Worm (Caenorhabditis elegans): ENCODE data around the gene F52E1.3.

DNA sequence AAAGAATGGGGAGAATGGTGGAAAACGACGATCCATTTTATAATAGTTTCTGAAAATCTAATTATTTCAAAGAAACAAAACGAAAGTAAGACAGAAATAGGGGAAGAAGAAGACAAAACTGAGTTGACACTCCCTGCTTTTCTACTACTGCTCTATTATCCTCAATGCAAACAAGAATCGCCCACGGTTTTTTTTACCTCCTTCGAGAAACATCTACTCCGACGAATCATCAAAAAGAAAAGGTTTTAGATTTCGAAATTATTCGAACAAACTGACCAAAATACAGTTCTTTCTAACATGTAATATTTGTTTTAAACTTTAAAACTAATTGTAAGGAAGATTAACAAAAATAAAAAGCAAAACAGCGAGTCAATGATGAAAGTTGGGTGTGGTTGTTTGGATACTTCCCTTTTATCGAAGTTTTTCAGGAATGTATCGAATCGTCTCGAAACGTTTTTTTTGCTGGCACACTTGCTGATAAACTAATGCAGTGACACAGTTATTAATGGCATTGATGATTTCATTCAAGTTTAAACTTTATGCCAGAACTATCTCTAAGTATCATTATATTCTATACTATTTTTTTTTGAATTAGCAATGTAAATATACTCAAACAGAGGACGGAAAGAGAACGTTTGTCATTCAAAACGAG lies 8.6 kb upstream of the F52E1.3 start, which contains the start of gene hsp-17:
- TF ChIP-seq dao-5 (tag; optimal IDR thresholded peaks at IDR 0.05) (no peak), him-1 (tag; optimal IDR thresholded peaks at IDR 0.05) (no peak), W03F9.2 (tag; optimal IDR thresholded peaks at IDR 0.05) (no peak)
